Fruit fly (Drosophila melanogaster): ENCODE measurements around the gene Vti1a.

Vti1a gene

DNA sequence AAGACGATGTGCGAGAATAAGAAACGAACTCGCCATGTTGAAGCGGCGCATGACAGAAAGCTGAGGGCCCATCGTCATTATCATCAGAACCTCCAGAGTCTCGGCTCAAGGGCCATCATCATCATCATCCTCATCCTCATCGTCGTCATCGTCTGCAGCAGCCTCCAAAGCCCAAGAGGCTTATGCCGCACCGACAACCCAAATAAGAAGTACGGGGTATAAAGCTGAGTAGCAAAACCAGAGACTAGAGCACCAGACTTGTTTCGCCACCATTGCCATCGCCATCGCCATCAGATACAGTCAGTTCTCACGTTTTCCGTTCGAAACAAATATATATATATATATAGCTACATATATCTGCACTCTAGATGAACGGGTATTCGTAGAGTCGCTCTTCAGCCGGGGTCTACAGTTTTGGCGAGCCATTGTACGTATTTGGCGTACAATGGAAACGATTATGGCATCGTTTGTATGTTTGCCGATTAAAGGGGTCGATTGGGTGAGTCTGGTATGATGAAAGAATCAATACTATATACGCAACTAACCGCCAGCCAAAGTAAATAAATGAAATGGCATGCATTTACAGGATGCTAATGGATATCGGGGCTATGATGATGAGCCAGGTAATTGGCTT is 10.6 kb upstream of the Vti1a start:
- TF ChIP-seq Mio (GFP tag; optimal IDR thresholded peaks at IDR 0.05): no peak
- TF ChIP-seq Vsx2 (GFP tag; optimal IDR thresholded peaks at IDR 0.05; ENCODE audit: partially characterized antibody): no peak
- TF ChIP-seq jim (GFP tag; optimal IDR thresholded peaks at IDR 0.05): no peak
- TF ChIP-seq sage (GFP tag; optimal IDR thresholded peaks at IDR 0.05): no peak
- no peak for TF ChIP-seq Hr78 (GFP tag; optimal IDR thresholded peaks at IDR 0.05)
- no peak for TF ChIP-seq sv (GFP tag; optimal IDR thresholded peaks at IDR 0.05)
- no peak for TF ChIP-seq Hr83 (GFP tag; optimal IDR thresholded peaks at IDR 0.05; ENCODE audit: poor library complexity, severe bottlenecking)
- TF ChIP-seq Jra (GFP tag; optimal IDR thresholded peaks at IDR 0.05): no peak
- no peak for TF ChIP-seq N (GFP tag; optimal IDR thresholded peaks at IDR 0.05)
- no peak for TF ChIP-seq Sp1 (GFP tag; optimal IDR thresholded peaks at IDR 0.05)
- TF ChIP-seq psq (GFP tag; optimal IDR thresholded peaks at IDR 0.05): no peak
- no peak for TF ChIP-seq brk (GFP tag; optimal IDR thresholded peaks at IDR 0.05)
- TF ChIP-seq rgr (GFP tag; optimal IDR thresholded peaks at IDR 0.05): no peak
- no peak for TF ChIP-seq br (GFP tag; optimal IDR thresholded peaks at IDR 0.05)
- TF ChIP-seq fru (GFP tag; optimal IDR thresholded peaks at IDR 0.05): no peak

dm6 chr3L:701798-702635 is 9.3 kb upstream of the Vti1a start:
- TF ChIP-seq N (GFP tag; optimal IDR thresholded peaks at IDR 0.05) (no peak), HLH106 (tag; optimal IDR thresholded peaks at IDR 0.05) (no peak), Dfd (GFP tag; optimal IDR thresholded peaks at IDR 0.05) (no peak), Rel (GFP tag; optimal IDR thresholded peaks at IDR 0.05) (no peak), Rel (tag; optimal IDR thresholded peaks at IDR 0.05) (no peak), Dif (GFP tag; optimal IDR thresholded peaks at IDR 0.05; ENCODE audit: partially characterized antibody) (no peak), dl (GFP tag; optimal IDR thresholded peaks at IDR 0.05; ENCODE audit: insufficient read depth in 1 of 2, partially characterized antibody in 2 of 2) (no peak), Hnf4 (GFP tag; optimal IDR thresholded peaks at IDR 0.05) (no peak), brk (GFP tag; optimal IDR thresholded peaks at IDR 0.05) (no peak), foxo (GFP tag; optimal IDR thresholded peaks at IDR 0.05) (no peak), lola (GFP tag; optimal IDR thresholded peaks at IDR 0.05) (no peak), psq (GFP tag; optimal IDR thresholded peaks at IDR 0.05) (no peak)

- TF ChIP-seq foxo (GFP tag; optimal IDR thresholded peaks at IDR 0.05): peak in 1 of 2 experiments; percentile 12
- TF ChIP-seq ey (GFP tag; optimal IDR thresholded peaks at IDR 0.05): peak; percentile 12
- TF ChIP-seq HLH106 (tag; optimal IDR thresholded peaks at IDR 0.05): peak; percentile 29
- peak; percentile 12 for TF ChIP-seq rgr (GFP tag; optimal IDR thresholded peaks at IDR 0.05)
- no peak for TF ChIP-seq dsf (GFP tag; optimal IDR thresholded peaks at IDR 0.05; ENCODE audit: borderline replicate concordance)
- no peak for TF ChIP-seq Dfd (GFP tag; optimal IDR thresholded peaks at IDR 0.05)
- TF ChIP-seq sv (GFP tag; optimal IDR thresholded peaks at IDR 0.05): peak; percentile 35
These were observed 7.6 kb upstream of the Vti1a start for dm6 chr3L:700160-700917.

dm6 chr3L:699368-700150 is 6.8 kb upstream of the Vti1a start:
- TF ChIP-seq Myc (optimal IDR thresholded peaks at IDR 0.05) (peak; percentile 94), OdsH (GFP tag; optimal IDR thresholded peaks at IDR 0.05) (peak; percentile 38), dmrt93B (GFP tag; optimal IDR thresholded peaks at IDR 0.05) (peak; percentile 10), rgr (GFP tag; optimal IDR thresholded peaks at IDR 0.05) (peak; percentile 20), psq (GFP tag; optimal IDR thresholded peaks at IDR 0.05) (peak; percentile 32), Dfd (GFP tag; optimal IDR thresholded peaks at IDR 0.05) (no peak), brk (GFP tag; optimal IDR thresholded peaks at IDR 0.05) (no peak), HLH106 (tag; optimal IDR thresholded peaks at IDR 0.05) (peak; percentile 24), CG32264 (GFP tag; optimal IDR thresholded peaks at IDR 0.05) (no peak), ey (GFP tag; optimal IDR thresholded peaks at IDR 0.05) (peak; percentile 35), woc (GFP tag; optimal IDR thresholded peaks at IDR 0.05) (peak; percentile 83), Sp1 (GFP tag; optimal IDR thresholded peaks at IDR 0.05) (peak; percentile 42), Hnf4 (GFP tag; optimal IDR thresholded peaks at IDR 0.05) (no peak), sv (GFP tag; optimal IDR thresholded peaks at IDR 0.05) (peak; percentile 33), Mio (GFP tag; optimal IDR thresholded peaks at IDR 0.05) (no peak), sage (GFP tag; optimal IDR thresholded peaks at IDR 0.05) (no peak), Rel (GFP tag; optimal IDR thresholded peaks at IDR 0.05) (no peak), Rel (tag; optimal IDR thresholded peaks at IDR 0.05) (no peak), br (GFP tag; optimal IDR thresholded peaks at IDR 0.05) (peak; percentile 47), usp (GFP tag; optimal IDR thresholded peaks at IDR 0.05) (no peak), fru (GFP tag; optimal IDR thresholded peaks at IDR 0.05) (peak; percentile 49), h (GFP tag; optimal IDR thresholded peaks at IDR 0.05) (peak; percentile 55), foxo (GFP tag; optimal IDR thresholded peaks at IDR 0.05) (peak in 1 of 2 experiments; percentile 59), pan (optimal IDR thresholded peaks at IDR 0.05) (no peak), CG9705 (GFP tag; optimal IDR thresholded peaks at IDR 0.05) (no peak)
